Fruit fly (Drosophila melanogaster) Kc167 (cell line): ENCODE measurements around the gene Usp12-46.

Experiments used
- Myc ChIP-seq: fragments of >200 bp; optimal IDR thresholded peaks from 2 replicates; lab custom pipeline; 2017; ENCODE audit warnings: missing external identifiers
- h ChIP-seq: fragments of >200 bp; optimal IDR thresholded peaks from 3 replicates; lab custom pipeline; 2018; ENCODE audit warnings: missing external identifiers
- insv ChIP-seq: fragments of >200 bp; optimal IDR thresholded peaks from 3 replicates; lab custom pipeline; 2018; ENCODE audit warnings: missing external identifiers

DNA sequence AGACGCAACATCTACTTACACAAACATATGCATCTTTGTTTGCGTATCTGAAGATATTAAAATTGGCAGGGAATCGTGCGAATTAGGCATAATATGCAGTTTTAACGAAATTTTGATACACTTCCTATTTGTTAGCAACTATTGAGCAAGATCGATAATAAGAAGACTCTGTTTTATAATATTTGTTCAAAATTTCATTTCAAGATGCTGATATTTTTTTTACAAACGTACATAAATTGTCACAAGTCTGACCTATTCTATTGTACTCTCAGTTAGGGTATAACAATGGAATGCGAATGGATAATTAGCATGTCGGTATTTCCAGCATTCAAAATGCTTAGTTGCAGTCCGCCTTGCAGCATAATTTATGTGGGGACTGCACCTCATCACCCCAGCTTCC lies 22.8 kb upstream of the Usp12-46 start:
- no peak for TF ChIP-seq Myc (lab: Kevin White, UChicago)
- no peak for TF ChIP-seq insv
- no peak for TF ChIP-seq h (lab: Kevin White, UChicago)
